Worm (Caenorhabditis elegans): ENCODE results near the gene cope-1.

- TF ChIP-seq nhr-28 (tag; optimal IDR thresholded peaks at IDR 0.05) = no peak
- no peak for TF ChIP-seq ztf-11 (tag; optimal IDR thresholded peaks at IDR 0.05)
- no peak for TF ChIP-seq elt-3 (tag; optimal IDR thresholded peaks at IDR 0.05)
- no peak for TF ChIP-seq nhr-12 (tag; optimal IDR thresholded peaks at IDR 0.05)
- TF ChIP-seq sem-2 (GFP tag; optimal IDR thresholded peaks at IDR 0.05) = no peak
- no peak for TF ChIP-seq nhr-237 (tag; optimal IDR thresholded peaks at IDR 0.05)
- TF ChIP-seq unc-39 (tag; optimal IDR thresholded peaks at IDR 0.05) = no peak
- TF ChIP-seq unc-120 (tag; optimal IDR thresholded peaks at IDR 0.05; ENCODE audit: poor library complexity, severe bottlenecking) = no peak
- no peak for TF ChIP-seq sptf-1 (tag; optimal IDR thresholded peaks at IDR 0.05)
- no peak for TF ChIP-seq ceh-83 (GFP tag; optimal IDR thresholded peaks at IDR 0.05)
- no peak for TF ChIP-seq elt-1 (tag; optimal IDR thresholded peaks at IDR 0.05; ENCODE audit: borderline replicate concordance, insufficient read depth)
Measured at ce11 chrIII:13458978-13459596, 33.0 kb downstream of the cope-1 start, which contains the start of gene tag-164.
